Fruit fly (Drosophila melanogaster): ENCODE data around the gene Sry-beta.

The Sry-beta gene

dm6 chr3R:30084137-30084536 lies 44.6 kb downstream of the Sry-beta start:
- TF ChIP-seq CG17801 (GFP tag; optimal IDR thresholded peaks at IDR 0.05; ENCODE audit: partially characterized antibody), result no peak

dm6 chr3R:30090261-30091006 lies 50.9 kb downstream of the Sry-beta start:
- no peak for TF ChIP-seq CG17801 (GFP tag; optimal IDR thresholded peaks at IDR 0.05; ENCODE audit: partially characterized antibody)

dm6 chr3R:30091795-30092699 lies 52.5 kb downstream of the Sry-beta start:
- no peak for TF ChIP-seq CG17801 (GFP tag; optimal IDR thresholded peaks at IDR 0.05; ENCODE audit: partially characterized antibody)

dm6 chr3R:30092700-30093044 lies 53.2 kb downstream of the Sry-beta start:
- TF ChIP-seq CG17801 (GFP tag; optimal IDR thresholded peaks at IDR 0.05; ENCODE audit: partially characterized antibody), result no peak
